Fruit fly (Drosophila melanogaster) whole organism, embryonic: ENCODE data around the gene CG44355.

ENCODE experiments used
- CG11504 ChIP-seq: fragments of 200-800 bp; sonication (Bioruptor generic); optimal IDR thresholded peaks from 3 replicates; lab custom pipeline; 2019; ENCODE audit warnings: missing biosample characterization, mild to moderate bottlenecking, missing genetic modification characterization, moderate library complexity
- CG11695 ChIP-seq: fragments of 200-800 bp; sonication (Bioruptor generic); IDR thresholded peaks from 3 replicates; pipeline ENCODE4 v1.3.6; 2022; ENCODE audit warnings: missing biosample characterization, missing genetic modification characterization
- CG14014 ChIP-seq: fragments of 200-800 bp; sonication (Bioruptor generic); IDR thresholded peaks from 2 replicates; pipeline ENCODE4 v1.3.6; 2022; ENCODE audit warnings: missing biosample characterization, missing genetic modification characterization
- CG15514 ChIP-seq: fragments of 200-800 bp; sonication (Bioruptor generic); optimal IDR thresholded peaks from 3 replicates; lab custom pipeline; 2017; ENCODE audit warnings: missing biosample characterization, missing genetic modification characterization, mild to moderate bottlenecking, moderate library complexity, missing genetic modification reagents
- CG17328 ChIP-seq: fragments of 200-800 bp; sonication (Bioruptor generic); IDR thresholded peaks from 2 replicates; pipeline ENCODE4 v1.3.6; 2022; ENCODE audit warnings: missing biosample characterization, missing genetic modification characterization
- CG31441 ChIP-seq: fragments of 200-800 bp; sonication (Bioruptor generic); IDR thresholded peaks from 2 replicates; pipeline ENCODE4 v1.3.6; 2022; ENCODE audit warnings: missing biosample characterization, missing genetic modification characterization
- CG3407 ChIP-seq: fragments of 200-800 bp; sonication (Bioruptor generic); optimal IDR thresholded peaks from 2 replicates; lab custom pipeline; 2018; ENCODE audit warnings: missing biosample characterization, mild to moderate bottlenecking, missing genetic modification characterization
- CG34224 ChIP-seq: fragments of 200-800 bp; sonication (Bioruptor generic); IDR thresholded peaks from 3 replicates; pipeline ENCODE4 v1.3.6; 2022; ENCODE audit warnings: missing biosample characterization, missing genetic modification characterization; ENCODE audit not compliant: partially characterized antibody
- CG34422 ChIP-seq: fragments of 200-800 bp; sonication (Bioruptor generic); IDR thresholded peaks from 3 replicates; pipeline ENCODE4 v1.3.6; 2022; ENCODE audit warnings: missing biosample characterization, missing genetic modification characterization
- CG4360 ChIP-seq: fragments of 200-800 bp; sonication (Bioruptor generic); IDR thresholded peaks from 2 replicates; pipeline ENCODE4 v1.3.6; 2022; ENCODE audit warnings: missing biosample characterization, missing genetic modification characterization
- CG4854 ChIP-seq: fragments of 200-800 bp; sonication (Bioruptor generic); optimal IDR thresholded peaks from 2 replicates; lab custom pipeline; 2016; ENCODE audit warnings: missing biosample characterization, missing genetic modification characterization, inconsistent platforms
- CG7839 ChIP-seq: fragments of 200-800 bp; sonication (Bioruptor generic); optimal IDR thresholded peaks from 3 replicates; lab custom pipeline; 2018; ENCODE audit warnings: missing biosample characterization, mild to moderate bottlenecking, missing genetic modification characterization, moderate library complexity
- CG7963 ChIP-seq: fragments of 200-800 bp; sonication (Bioruptor generic); IDR thresholded peaks from 3 replicates; pipeline ENCODE4 v1.3.6; 2022; ENCODE audit warnings: missing biosample characterization, missing genetic modification characterization; ENCODE audit not compliant: partially characterized antibody
- Dll ChIP-seq: fragments of 200-800 bp; sonication (Bioruptor generic); IDR thresholded peaks from 4 replicates; pipeline ENCODE4 v1.3.6; 2022; ENCODE audit warnings: missing biosample characterization, missing genetic modification characterization; ENCODE audit not compliant: partially characterized antibody
- Hr3 ChIP-seq: fragments of 200-800 bp; sonication (Bioruptor generic); optimal IDR thresholded peaks from 3 replicates; lab custom pipeline; 2016; ENCODE audit warnings: missing biosample characterization, missing genetic modification characterization
- Mad ChIP-seq: fragments of 200-800 bp; sonication (Bioruptor generic); optimal IDR thresholded peaks from 2 replicates; lab custom pipeline; 2016; ENCODE audit warnings: missing biosample characterization, missing genetic modification characterization
- Myb ChIP-seq: fragments of 200-800 bp; sonication (Bioruptor generic); optimal IDR thresholded peaks from 2 replicates; lab custom pipeline; 2016; ENCODE audit warnings: missing biosample characterization, missing genetic modification characterization
- Nf-YB ChIP-seq: fragments of 200-800 bp; sonication (Bioruptor generic); optimal IDR thresholded peaks from 3 replicates; lab custom pipeline; 2019; ENCODE audit warnings: missing biosample characterization, mild to moderate bottlenecking, missing genetic modification characterization, moderate library complexity
- Sox102F ChIP-seq: fragments of 200-800 bp; sonication (Bioruptor generic); optimal IDR thresholded peaks from 2 replicates; lab custom pipeline; 2018; ENCODE audit warnings: missing biosample characterization, mild to moderate bottlenecking, missing genetic modification characterization, moderate library complexity
- Sry-δ ChIP-seq: fragments of 200-800 bp; sonication (Bioruptor generic); optimal IDR thresholded peaks from 2 replicates; lab custom pipeline; 2016; ENCODE audit warnings: missing biosample characterization, missing genetic modification characterization
- Stat92E ChIP-seq, 3 experiments: fragments of >200 bp in 2 of 3; fragments of 200-800 bp in 1 of 3; sonication (Bioruptor generic) in 1 of 3; optimal IDR thresholded peaks; 2 replicates each; lab custom pipeline; 2017 to 2019; ENCODE audit warnings: missing biosample characterization in 3 of 3, missing genetic modification characterization in 3 of 3, mild to moderate bottlenecking in 1 of 3, moderate library complexity in 1 of 3
- Trl ChIP-seq, 3 experiments: fragments of >200 bp in 2 of 3; fragments of 200-800 bp in 1 of 3; sonication (Bioruptor generic) in 1 of 3; optimal IDR thresholded peaks; 2 replicates in 1 of 3; 3 replicates in 2 of 3; lab custom pipeline; 2016 to 2017; ENCODE audit warnings: missing biosample characterization in 1 of 3, missing genetic modification characterization in 1 of 3
- ap ChIP-seq: fragments of 200-800 bp; sonication (Bioruptor generic); IDR thresholded peaks from 2 replicates; pipeline ENCODE4 v1.3.6; 2022; ENCODE audit warnings: missing biosample characterization, missing genetic modification characterization
- ase ChIP-seq: fragments of 200-800 bp; sonication (Bioruptor generic); IDR thresholded peaks from 3 replicates; pipeline ENCODE4 v1.3.6; 2022; ENCODE audit warnings: missing biosample characterization, missing genetic modification characterization
- ato ChIP-seq: fragments of 200-800 bp; sonication (Bioruptor generic); IDR thresholded peaks from 2 replicates; pipeline ENCODE4 v1.3.6; 2022; ENCODE audit warnings: missing biosample characterization, missing genetic modification characterization; ENCODE audit not compliant: partially characterized antibody
- br ChIP-seq: fragments of >200 bp; optimal IDR thresholded peaks from 2 replicates; lab custom pipeline; 2017
- dm ChIP-seq: fragments of 200-800 bp; sonication (Bioruptor generic); optimal IDR thresholded peaks from 3 replicates; lab custom pipeline; 2016; ENCODE audit warnings: missing biosample characterization, missing genetic modification characterization
- dmrt11E ChIP-seq: fragments of 200-800 bp; sonication (Bioruptor generic); optimal IDR thresholded peaks from 3 replicates; lab custom pipeline; 2018; ENCODE audit warnings: missing biosample characterization, mild to moderate bottlenecking, missing genetic modification characterization, moderate library complexity
- dpn ChIP-seq, 2 experiments: fragments of 200-800 bp; sonication (Bioruptor generic); optimal IDR thresholded peaks; 3 replicates each; lab custom pipeline; 2016; ENCODE audit warnings: missing biosample characterization in 2 of 2, missing genetic modification characterization in 2 of 2
- ems ChIP-seq: fragments of 200-800 bp; sonication (Bioruptor generic); optimal IDR thresholded peaks from 3 replicates; lab custom pipeline; 2016; ENCODE audit warnings: missing biosample characterization, missing genetic modification characterization
- eve ChIP-seq, 2 experiments: fragments of >200 bp; optimal IDR thresholded peaks; 2 replicates each; lab custom pipeline; 2017; ENCODE audit warnings: missing biosample characterization in 2 of 2, missing genetic modification characterization in 2 of 2
- gem ChIP-seq: fragments of 200-800 bp; sonication (Bioruptor generic); optimal IDR thresholded peaks from 2 replicates; lab custom pipeline; 2019; ENCODE audit warnings: missing biosample characterization, mild to moderate bottlenecking, missing genetic modification characterization, moderate library complexity
- hbn ChIP-seq: fragments of 200-800 bp; sonication (Bioruptor generic); IDR thresholded peaks from 2 replicates; pipeline ENCODE4 v1.3.6; 2022; ENCODE audit warnings: missing biosample characterization, missing genetic modification characterization; ENCODE audit not compliant: partially characterized antibody
- kah ChIP-seq: fragments of 200-800 bp; sonication (Bioruptor generic); optimal IDR thresholded peaks from 2 replicates; lab custom pipeline; 2018; ENCODE audit warnings: missing biosample characterization, mild to moderate bottlenecking, missing genetic modification characterization
- mam ChIP-seq: fragments of 200-800 bp; sonication (Bioruptor generic); optimal IDR thresholded peaks from 3 replicates; lab custom pipeline; 2016; ENCODE audit warnings: missing biosample characterization, missing genetic modification characterization
- nmo ChIP-seq: fragments of 200-800 bp; sonication (Bioruptor generic); optimal IDR thresholded peaks from 2 replicates; lab custom pipeline; 2018; ENCODE audit warnings: missing biosample characterization, mild to moderate bottlenecking, missing genetic modification characterization, moderate library complexity
- pan ChIP-seq, 4 experiments: fragments of >200 bp in 3 of 4; fragments of 200-800 bp in 1 of 4; sonication (Bioruptor generic) in 1 of 4; optimal IDR thresholded peaks in 3 of 4; IDR thresholded peaks in 1 of 4; 2 replicates each; pipeline versions ENCODE4 v1.3.6 to Lab custom; 2017 to 2022; ENCODE audit warnings: missing biosample characterization in 2 of 4, missing genetic modification characterization in 2 of 4, mixed read lengths in 1 of 4
- pita ChIP-seq: fragments of 200-800 bp; sonication (Bioruptor generic); optimal IDR thresholded peaks from 2 replicates; lab custom pipeline; 2017; ENCODE audit warnings: missing biosample characterization, mild to moderate bottlenecking, missing genetic modification characterization
- pum ChIP-seq: fragments of 200-800 bp; sonication (Bioruptor generic); optimal IDR thresholded peaks from 2 replicates; lab custom pipeline; 2016; ENCODE audit warnings: missing biosample characterization, missing genetic modification characterization
- ranshi ChIP-seq: fragments of 200-800 bp; sonication (Bioruptor generic); IDR thresholded peaks from 2 replicates; pipeline ENCODE4 v1.3.6; 2022; ENCODE audit warnings: missing biosample characterization, missing genetic modification characterization
- sens ChIP-seq: fragments of 200-800 bp; sonication (Bioruptor generic); peaks from one replicate; lab custom pipeline; 2016; ENCODE audit warnings: missing biosample characterization, missing genetic modification characterization
- sisA ChIP-seq: fragments of 200-800 bp; sonication (Bioruptor generic); IDR thresholded peaks from 2 replicates; pipeline ENCODE4 v1.3.6; 2022; ENCODE audit warnings: missing biosample characterization, missing genetic modification characterization
- slbo ChIP-seq: fragments of 200-800 bp; sonication (Bioruptor generic); IDR thresholded peaks from 2 replicates; pipeline ENCODE4 v1.3.6; 2022; ENCODE audit warnings: missing biosample characterization, missing genetic modification characterization
- sob ChIP-seq: fragments of 200-800 bp; sonication (Bioruptor generic); IDR thresholded peaks from 2 replicates; pipeline ENCODE4 v1.3.6; 2022; ENCODE audit warnings: missing biosample characterization, missing genetic modification characterization
- tgo ChIP-seq: fragments of 200-800 bp; sonication (Bioruptor generic); IDR thresholded peaks from 3 replicates; pipeline ENCODE4 v1.3.6; 2022; ENCODE audit warnings: missing biosample characterization, missing genetic modification characterization
- vnd ChIP-seq: fragments of 200-800 bp; sonication (Bioruptor generic); IDR thresholded peaks from 3 replicates; pipeline ENCODE4 v1.3.6; 2022; ENCODE audit warnings: missing biosample characterization, missing genetic modification characterization; ENCODE audit not compliant: partially characterized antibody
- zfh2 ChIP-seq: fragments of 200-800 bp; sonication (Bioruptor generic); optimal IDR thresholded peaks from 2 replicates; lab custom pipeline; 2016; ENCODE audit warnings: missing biosample characterization, missing genetic modification characterization

CG44355 gene

dm6 chr3L:12329549-12329948 is 18.9 kb downstream of the CG44355 start:
- peak; percentile 70 for TF ChIP-seq CG4360 (GFP tag; lab: Robert Waterston, UW)
- TF ChIP-seq Nf-YB (GFP tag; lab: Kevin White, UChicago): no peak
- peak; percentile 18 for TF ChIP-seq CG11504 (tag; lab: Kevin White, UChicago)
- TF ChIP-seq, all 482 proteins: peak for 2

dm6 chr3L:12336339-12336738 is 25.7 kb downstream of the CG44355 start, which contains the start of gene CG10418:
Gene CG10418, plus strand, starts transcription at chr3L:12336676.
- peak; percentile 9; the same call in 1 of the 2 replicates for TF ChIP-seq sob (GFP tag; lab: Robert Waterston, UW)
- TF ChIP-seq slbo (GFP tag; lab: Robert Waterston, UW): peak; percentile 73
- TF ChIP-seq ase: no peak
- peak; percentile 40 for TF ChIP-seq Sox102F (GFP tag; lab: Kevin White, UChicago)
- TF ChIP-seq CG14014: peak; percentile 10; the same call in 1 of the 2 replicates
- peak; percentile 51 for TF ChIP-seq dm (GFP tag; lab: Kevin White, UChicago)
- TF ChIP-seq Dll (GFP tag; lab: Robert Waterston, UW): peak; percentile 93
- peak; percentile 52 for TF ChIP-seq mam (GFP tag; lab: Kevin White, UChicago)
- TF ChIP-seq pita: no peak
- no peak for TF ChIP-seq CG3407 (GFP tag; lab: Kevin White, UChicago)
- TF ChIP-seq tgo (GFP tag; lab: Robert Waterston, UW): peak; percentile 32; the same call in 1 of the 3 replicates
- peak; percentile 86 for TF ChIP-seq Sry-δ (GFP tag; lab: Kevin White, UChicago)
- TF ChIP-seq CG34422 (GFP tag; lab: Robert Waterston, UW): peak; percentile 41; the same call in 1 of the 3 replicates
- peak; percentile 77 for TF ChIP-seq CG34224 (GFP tag; lab: Robert Waterston, UW)
- TF ChIP-seq Stat92E (GFP tag; optimal IDR thresholded peaks at IDR 0.05; lab: Kevin White, UChicago): peak in 1 of 3 experiments; percentile 48
- TF ChIP-seq sens (GFP tag; lab: Kevin White, UChicago): peak; percentile 82
- no peak for TF ChIP-seq pan (optimal IDR thresholded peaks at IDR 0.05; lab: Kevin White, UChicago)
- TF ChIP-seq pan (GFP tag; optimal IDR thresholded peaks at IDR 0.05 in 1 of 2, IDR thresholded peaks at IDR 0.05 in 1 of 2): no peak
- TF ChIP-seq ato (GFP tag; lab: Robert Waterston, UW): 0 out of 2 replicates have a peak, but pooled peaks have one; percentile 38
- TF ChIP-seq eve (GFP tag; optimal IDR thresholded peaks at IDR 0.05; lab: Kevin White, UChicago): no peak
- peak; percentile 14 for TF ChIP-seq zfh2 (GFP tag; lab: Kevin White, UChicago)
- TF ChIP-seq dmrt11E (tag; lab: Kevin White, UChicago): peak; percentile 56
- TF ChIP-seq CG17328 (GFP tag; lab: Robert Waterston, UW): 0 out of 2 replicates have a peak, but pooled peaks have one; percentile 30
- TF ChIP-seq ap (GFP tag; lab: Robert Waterston, UW): peak; percentile 5; the same call in 1 of the 2 replicates
- TF ChIP-seq CG4854: no peak
- peak; percentile 27 for TF ChIP-seq CG15514
- peak; percentile 63 for TF ChIP-seq Hr3 (GFP tag; lab: Kevin White, UChicago)
- TF ChIP-seq sisA (GFP tag; lab: Robert Waterston, UW): peak; percentile 67
- peak; percentile 8 for TF ChIP-seq Mad (GFP tag; lab: Kevin White, UChicago)
- peak; percentile 44; the same call in 1 of the 2 replicates for TF ChIP-seq ranshi (GFP tag; lab: Robert Waterston, UW)
- peak; percentile 33 for TF ChIP-seq CG7839 (tag; lab: Kevin White, UChicago)
- peak; percentile 82 for TF ChIP-seq CG31441 (GFP tag; lab: Robert Waterston, UW)
- peak; percentile 85 for TF ChIP-seq nmo
- no peak for TF ChIP-seq kah (GFP tag; lab: Kevin White, UChicago)
- TF ChIP-seq Myb (GFP tag; lab: Kevin White, UChicago): peak; percentile 10
- TF ChIP-seq ems (GFP tag; lab: Kevin White, UChicago): no peak
- peak; percentile 79 for TF ChIP-seq hbn
- no peak for TF ChIP-seq Trl (optimal IDR thresholded peaks at IDR 0.05; lab: Kevin White, UChicago)
- no peak for TF ChIP-seq Trl (GFP tag; optimal IDR thresholded peaks at IDR 0.05; lab: Kevin White, UChicago)
- no peak for TF ChIP-seq br (lab: Kevin White, UChicago)
- TF ChIP-seq gem: peak; percentile 50
- TF ChIP-seq vnd (GFP tag; lab: Robert Waterston, UW): peak; percentile 69
- TF ChIP-seq CG11695 (GFP tag; lab: Robert Waterston, UW): no peak
- peak; percentile 12 for TF ChIP-seq pum (GFP tag; lab: Kevin White, UChicago)
- 0 out of 3 replicates have a peak, but pooled peaks have one; percentile 43 for TF ChIP-seq CG7963 (GFP tag; lab: Robert Waterston, UW)
- TF ChIP-seq dpn (GFP tag; optimal IDR thresholded peaks at IDR 0.05; lab: Kevin White, UChicago): peak; percentile 37 to 61
